Worm (Caenorhabditis elegans): Measurements from ENCODE around the gene K10H10.6.

Gene K10H10.6

DNA sequence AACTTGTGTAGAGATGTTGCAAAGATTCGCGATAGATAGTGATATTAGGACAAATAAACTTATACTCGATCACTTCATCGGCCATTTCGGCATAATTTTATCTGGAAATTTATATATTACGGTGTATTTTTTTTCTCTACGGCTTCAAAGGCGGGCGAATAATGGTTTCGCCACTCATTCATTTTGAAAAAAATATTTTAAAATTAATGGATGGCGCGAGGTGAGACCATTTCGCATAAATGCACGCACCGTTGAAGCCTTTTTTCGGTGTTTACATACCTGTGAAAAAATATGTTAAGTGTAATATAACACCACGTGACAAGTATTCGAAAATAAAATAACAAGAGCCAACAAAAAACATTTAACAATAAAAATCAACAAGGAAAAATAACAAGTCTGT is 18.9 kb downstream of the K10H10.6 start, which contains the start of gene btb-19:
btb-19 (minus strand) TSS at position 101 of the 400 bp plus-strand sequence.
- TF ChIP-seq hmg-4 (GFP tag; optimal IDR thresholded peaks at IDR 0.05) (no peak), ceh-13 (GFP tag; optimal IDR thresholded peaks at IDR 0.05) (no peak), ama-1 (optimal IDR thresholded peaks at IDR 0.05) (no peak), scrt-1 (GFP tag; IDR thresholded peaks at IDR 0.05) (no peak), flt-1 (GFP tag; IDR thresholded peaks at IDR 0.05) (no peak), tra-4 (tag; optimal IDR thresholded peaks at IDR 0.05) (no peak), B0310.2 (tag; optimal IDR thresholded peaks at IDR 0.05) (no peak), pes-1 (GFP tag; IDR thresholded peaks at IDR 0.05) (no peak), hmbx-1 (tag; optimal IDR thresholded peaks at IDR 0.05) (no peak), ets-7 (tag; optimal IDR thresholded peaks at IDR 0.05) (no peak), sea-1 (GFP tag; conservative IDR thresholded peaks at IDR 0.05) (no peak), hnd-1 (tag; optimal IDR thresholded peaks at IDR 0.05) (no peak), tbx-11 (GFP tag; IDR thresholded peaks at IDR 0.05) (no peak), F13C5.2 (tag; optimal IDR thresholded peaks at IDR 0.05) (no peak), tbx-37 (GFP tag; conservative IDR thresholded peaks at IDR 0.05) (no peak), aly-1 (tag; optimal IDR thresholded peaks at IDR 0.05) (no peak), ceh-36 (tag; optimal IDR thresholded peaks at IDR 0.05) (no peak)

DNA sequence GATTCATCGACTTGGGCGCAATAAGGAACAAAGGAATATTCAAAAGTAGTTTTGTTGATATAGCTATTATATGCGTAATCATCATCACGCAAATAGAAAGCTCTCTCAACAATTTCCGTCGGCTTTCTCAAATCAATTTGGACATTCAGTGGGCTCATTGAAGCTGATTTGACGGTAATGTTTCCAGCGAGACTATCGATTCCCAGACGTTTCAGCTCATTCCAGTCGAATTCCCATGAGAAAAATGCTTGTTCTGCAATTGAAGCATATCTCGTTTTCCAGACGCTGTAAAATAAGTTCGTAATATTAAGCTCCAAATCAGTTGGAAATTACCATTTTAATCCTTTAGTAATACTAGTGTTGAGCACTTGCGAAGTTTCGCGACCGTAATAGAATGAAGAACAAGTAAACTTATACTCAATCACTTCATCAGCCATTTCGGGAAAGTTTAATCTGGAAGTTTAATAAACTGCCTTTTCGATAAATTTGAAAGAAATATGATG is 20.0 kb downstream of the K10H10.6 start, which contains the start of gene btb-20:
btb-20 (minus strand) TSS at position 453 of the 503 bp plus-strand sequence.
- TF ChIP-seq tbx-11 (GFP tag; IDR thresholded peaks at IDR 0.05) = no peak
- TF ChIP-seq hnd-1 (tag; optimal IDR thresholded peaks at IDR 0.05) = no peak
- no peak for TF ChIP-seq hmg-4 (GFP tag; optimal IDR thresholded peaks at IDR 0.05)
- TF ChIP-seq hmbx-1 (tag; optimal IDR thresholded peaks at IDR 0.05) = no peak
- TF ChIP-seq ceh-13 (GFP tag; optimal IDR thresholded peaks at IDR 0.05) = no peak
- no peak for TF ChIP-seq tbx-37 (GFP tag; conservative IDR thresholded peaks at IDR 0.05)
- TF ChIP-seq flt-1 (GFP tag; IDR thresholded peaks at IDR 0.05) = no peak

DNA sequence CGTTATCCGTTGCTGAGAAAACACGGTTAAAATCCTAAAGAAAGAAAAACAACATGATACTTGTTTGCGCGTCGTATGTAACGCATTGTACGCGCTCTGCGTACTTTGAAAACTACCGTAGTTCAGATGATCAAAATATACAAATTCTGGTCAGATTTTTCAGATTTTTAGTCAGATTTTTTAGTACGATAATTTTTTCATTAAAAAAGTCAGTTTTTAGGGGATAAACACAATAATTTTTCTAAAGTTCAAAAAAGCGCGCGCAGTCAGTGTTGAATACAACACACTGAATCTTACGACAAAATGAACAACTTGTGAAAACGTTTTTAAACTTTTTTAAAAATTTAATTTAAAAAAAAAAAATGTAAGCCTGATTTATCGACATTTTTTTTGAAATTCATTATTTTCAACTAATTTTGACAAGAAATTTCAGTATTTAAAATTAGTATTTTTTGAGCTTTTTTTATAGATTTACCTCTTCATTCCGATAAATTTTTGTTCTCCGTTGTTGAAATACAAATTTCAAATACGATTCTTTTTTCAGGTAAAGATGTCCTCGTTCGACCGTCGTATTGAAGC is 20.6 kb downstream of the K10H10.6 start, which contains the start of gene pot-2:
pot-2 (plus strand) TSS at position 529 of the 579 bp plus-strand sequence.
- TF ChIP-seq ceh-13 (GFP tag; optimal IDR thresholded peaks at IDR 0.05) (no peak), tra-4 (tag; optimal IDR thresholded peaks at IDR 0.05) (no peak), tbx-37 (GFP tag; conservative IDR thresholded peaks at IDR 0.05) (no peak), ceh-36 (tag; optimal IDR thresholded peaks at IDR 0.05) (no peak), F13C5.2 (tag; optimal IDR thresholded peaks at IDR 0.05) (no peak), pes-1 (GFP tag; IDR thresholded peaks at IDR 0.05) (no peak), scrt-1 (GFP tag; IDR thresholded peaks at IDR 0.05) (no peak), tbx-11 (GFP tag; IDR thresholded peaks at IDR 0.05) (no peak), sea-1 (GFP tag; conservative IDR thresholded peaks at IDR 0.05) (no peak), ets-7 (tag; optimal IDR thresholded peaks at IDR 0.05) (no peak), hmg-4 (GFP tag; optimal IDR thresholded peaks at IDR 0.05) (no peak), B0310.2 (tag; optimal IDR thresholded peaks at IDR 0.05) (no peak), hmbx-1 (tag; optimal IDR thresholded peaks at IDR 0.05) (no peak), ama-1 (optimal IDR thresholded peaks at IDR 0.05) (no peak)

DNA sequence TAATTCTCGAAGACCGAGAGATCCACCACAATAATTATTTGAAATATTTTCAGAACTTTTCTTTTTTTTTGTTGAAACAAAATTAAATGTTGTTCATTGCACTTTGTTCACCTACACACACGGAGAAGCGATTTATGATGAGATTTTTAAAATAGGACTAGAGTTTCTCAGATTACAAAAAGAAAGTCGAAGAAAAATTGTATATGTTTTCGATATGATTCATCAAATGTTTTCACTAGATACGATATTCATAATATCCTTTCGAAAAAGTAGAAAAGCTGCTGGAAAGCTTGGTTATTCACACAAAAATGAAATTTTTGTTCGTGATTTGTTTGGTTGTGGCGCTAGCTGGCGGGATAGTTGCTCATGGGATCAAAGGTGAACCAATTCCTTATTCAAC is 21.9 kb downstream of the K10H10.6 start, which contains the start of gene F57C2.4:
F57C2.4 (plus strand) TSS at position 301 of the 400 bp plus-strand sequence.
- TF ChIP-seq B0310.2 (tag; optimal IDR thresholded peaks at IDR 0.05) = no peak
- no peak for TF ChIP-seq ceh-13 (GFP tag; optimal IDR thresholded peaks at IDR 0.05)
- no peak for TF ChIP-seq ets-7 (tag; optimal IDR thresholded peaks at IDR 0.05)

DNA sequence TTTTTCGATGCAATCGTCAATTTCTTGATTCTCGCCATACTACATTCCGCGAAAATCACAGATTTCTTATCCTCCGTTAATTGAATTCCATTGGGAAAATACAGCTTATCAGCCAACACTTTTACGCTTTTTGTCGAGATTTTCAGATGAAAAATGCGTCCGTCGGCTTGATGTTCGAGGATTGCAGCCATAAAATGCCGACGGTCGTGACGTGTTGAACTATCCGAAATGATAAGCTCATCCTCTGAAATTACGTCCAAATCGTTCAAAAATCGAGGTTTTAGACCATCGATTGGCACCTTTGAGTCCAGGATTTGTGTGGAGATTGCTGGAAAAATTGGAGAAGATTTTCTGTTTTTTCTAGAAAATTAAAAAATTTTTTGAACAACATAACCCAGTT is 24.0 kb downstream of the K10H10.6 start:
- no peak for TF ChIP-seq tra-4 (tag; optimal IDR thresholded peaks at IDR 0.05)
- TF ChIP-seq ceh-36 (tag; optimal IDR thresholded peaks at IDR 0.05) = no peak
- TF ChIP-seq B0310.2 (tag; optimal IDR thresholded peaks at IDR 0.05) = no peak
- TF ChIP-seq hmg-4 (GFP tag; optimal IDR thresholded peaks at IDR 0.05) = no peak
- no peak for TF ChIP-seq aly-1 (tag; optimal IDR thresholded peaks at IDR 0.05)
- TF ChIP-seq ceh-13 (GFP tag; optimal IDR thresholded peaks at IDR 0.05) = no peak
- no peak for TF ChIP-seq tbx-11 (GFP tag; IDR thresholded peaks at IDR 0.05)
- TF ChIP-seq tbx-37 (GFP tag; conservative IDR thresholded peaks at IDR 0.05) = no peak
- TF ChIP-seq hnd-1 (tag; optimal IDR thresholded peaks at IDR 0.05) = no peak
- TF ChIP-seq scrt-1 (GFP tag; IDR thresholded peaks at IDR 0.05) = no peak
- no peak for TF ChIP-seq ama-1 (optimal IDR thresholded peaks at IDR 0.05)
- TF ChIP-seq flt-1 (GFP tag; IDR thresholded peaks at IDR 0.05) = no peak

DNA sequence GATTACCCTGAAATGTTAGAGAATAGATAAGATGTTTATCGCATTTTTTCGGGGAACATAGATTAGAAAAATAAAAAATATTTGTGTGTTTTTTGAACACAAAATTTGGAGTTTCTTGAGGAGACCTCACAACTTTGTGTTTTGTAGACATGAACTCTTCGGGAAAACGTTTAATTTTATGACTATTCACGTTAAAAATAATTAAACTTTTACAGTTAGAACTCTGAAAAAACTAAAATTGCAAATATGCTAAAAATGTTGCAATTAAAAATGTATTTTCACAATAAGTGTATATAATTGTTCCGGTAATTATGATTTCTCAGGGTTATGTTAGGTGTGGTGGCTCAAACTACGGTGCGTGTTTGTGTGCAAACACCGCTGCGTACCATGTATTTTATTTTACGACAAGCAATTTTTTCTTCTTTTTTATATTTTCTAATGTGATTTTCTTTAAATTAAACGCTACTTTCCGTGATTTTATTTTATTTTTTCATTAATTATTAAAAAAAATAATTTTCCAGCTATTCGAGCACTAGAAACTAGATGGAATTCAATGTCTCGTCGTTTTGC is 25.2 kb downstream of the K10H10.6 start, which contains the start of the genes F57C2.5 and spat-1:
F57C2.5 (minus strand) TSS at position 7 of the 570 bp plus-strand sequence.
spat-1 (plus strand) TSS at position 520 of the 570 bp plus-strand sequence.
- TF ChIP-seq tbx-37 (GFP tag; conservative IDR thresholded peaks at IDR 0.05) (0 out of 2 replicates have a peak, but pooled peaks have one; percentile 41), ceh-13 (GFP tag; optimal IDR thresholded peaks at IDR 0.05) (peak; percentile 38), scrt-1 (GFP tag; IDR thresholded peaks at IDR 0.05) (0 out of 2 replicates have a peak, but pooled peaks have one; percentile 18), aly-1 (tag; optimal IDR thresholded peaks at IDR 0.05) (no peak), ceh-36 (tag; optimal IDR thresholded peaks at IDR 0.05) (no peak), hmbx-1 (tag; optimal IDR thresholded peaks at IDR 0.05) (no peak), ama-1 (optimal IDR thresholded peaks at IDR 0.05) (no peak), F13C5.2 (tag; optimal IDR thresholded peaks at IDR 0.05) (peak; percentile 45), tra-4 (tag; optimal IDR thresholded peaks at IDR 0.05) (peak; percentile 18), flt-1 (GFP tag; IDR thresholded peaks at IDR 0.05) (no peak), tbx-11 (GFP tag; IDR thresholded peaks at IDR 0.05) (no peak), pes-1 (GFP tag; IDR thresholded peaks at IDR 0.05) (peak; percentile 65), hnd-1 (tag; optimal IDR thresholded peaks at IDR 0.05) (peak; percentile 19), sea-1 (GFP tag; conservative IDR thresholded peaks at IDR 0.05) (peak; percentile 41; the same call in 1 of the 2 replicates), B0310.2 (tag; optimal IDR thresholded peaks at IDR 0.05) (no peak), hmg-4 (GFP tag; optimal IDR thresholded peaks at IDR 0.05) (no peak), ets-7 (tag; optimal IDR thresholded peaks at IDR 0.05) (peak; percentile 67)

DNA sequence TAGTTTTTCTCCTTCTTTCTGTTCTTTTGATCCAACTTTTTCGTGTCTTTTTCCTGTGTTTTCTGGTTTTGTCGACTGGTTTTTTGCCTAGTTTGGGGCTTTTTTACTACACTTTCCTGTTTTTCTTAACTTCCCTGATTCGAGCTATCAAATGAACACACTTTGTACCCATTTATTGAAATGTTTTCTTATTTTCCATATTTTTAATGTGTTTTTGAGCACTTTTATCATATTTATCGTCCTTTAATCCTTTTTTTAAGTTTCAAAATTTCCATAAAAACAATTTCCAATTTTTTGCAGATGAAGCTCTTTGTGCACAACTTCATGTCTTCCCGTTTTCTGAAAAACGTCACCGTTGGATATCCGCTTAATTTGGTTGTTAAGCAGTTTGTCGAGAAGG is 30.9 kb downstream of the K10H10.6 start, which contains the start of gene C04H5.1:
C04H5.1 (plus strand) TSS at position 301 of the 400 bp plus-strand sequence.
- no peak for TF ChIP-seq aly-1 (tag; optimal IDR thresholded peaks at IDR 0.05)
- TF ChIP-seq tbx-11 (GFP tag; IDR thresholded peaks at IDR 0.05) = no peak
